Worm (Caenorhabditis elegans) whole organism, L2 larva: ENCODE data around the gene rmd-2.

ENCODE experiments used
- C34F6.9 ChIP-seq: fragments of 150-350 bp; optimal IDR thresholded peaks from 2 replicates; lab custom pipeline; 2014; ENCODE audit warnings: missing biosample characterization, missing genetic modification characterization
- F13H6.1 ChIP-seq: sonication (generic microtip); optimal IDR thresholded peaks from 2 replicates; lab custom pipeline; 2016; ENCODE audit warnings: missing genetic modification characterization, missing compliant biosample characterization
- R02D3.7 ChIP-seq: fragments of 150-350 bp; optimal IDR thresholded peaks from 2 replicates; lab custom pipeline; 2014; ENCODE audit warnings: missing biosample characterization, missing genetic modification characterization
- Y55F3AM.14 ChIP-seq: fragments of 200-800 bp; sonication (Bioruptor generic); optimal IDR thresholded peaks from 2 replicates; lab custom pipeline; 2018; ENCODE audit warnings: mild to moderate bottlenecking, missing genetic modification characterization, missing compliant biosample characterization
- ZK546.5 ChIP-seq: sonication (generic microtip); optimal IDR thresholded peaks from 2 replicates; lab custom pipeline; 2017; ENCODE audit warnings: missing biosample characterization, missing genetic modification characterization
- alr-1 ChIP-seq: fragments of 150-350 bp; optimal IDR thresholded peaks from 2 replicates; lab custom pipeline; 2014; ENCODE audit warnings: missing biosample characterization, missing genetic modification characterization
- aly-2 ChIP-seq: fragments of 150-350 bp; optimal IDR thresholded peaks from 2 replicates; lab custom pipeline; 2014; ENCODE audit warnings: missing biosample characterization, missing genetic modification characterization
- ama-1 ChIP-seq: fragments of 150-350 bp; optimal IDR thresholded peaks from 2 replicates; lab custom pipeline; 2018; ENCODE audit warnings: inconsistent platforms
- blmp-1 ChIP-seq: sonication (generic microtip); optimal IDR thresholded peaks from 2 replicates; lab custom pipeline; 2017; ENCODE audit warnings: missing genetic modification characterization, mild to moderate bottlenecking, missing compliant biosample characterization, antibody characterized with exemption, moderate library complexity; ENCODE audit not compliant: insufficient read depth
- ceh-16 ChIP-seq: fragments of 150-350 bp; optimal IDR thresholded peaks from 2 replicates; lab custom pipeline; 2014; ENCODE audit warnings: missing biosample characterization, missing genetic modification characterization
- ceh-82 ChIP-seq: fragments of 150-350 bp; optimal IDR thresholded peaks from 2 replicates; lab custom pipeline; 2014; ENCODE audit warnings: missing biosample characterization, missing genetic modification characterization
- crh-2 ChIP-seq: sonication (generic microtip); optimal IDR thresholded peaks from 2 replicates; lab custom pipeline; 2017; ENCODE audit warnings: missing biosample characterization, missing genetic modification characterization
- egl-27 ChIP-seq: sonication (generic microtip); optimal IDR thresholded peaks from 3 replicates; lab custom pipeline; 2017; ENCODE audit warnings: missing biosample characterization, missing genetic modification reagents, missing genetic modification characterization
- elt-1 ChIP-seq: fragments of 150-350 bp; optimal IDR thresholded peaks from 2 replicates; lab custom pipeline; 2014; ENCODE audit warnings: missing biosample characterization, missing genetic modification characterization
- elt-3 ChIP-seq: sonication (generic microtip); optimal IDR thresholded peaks from 2 replicates; lab custom pipeline; 2017; ENCODE audit warnings: missing biosample characterization, missing genetic modification characterization
- fos-1 ChIP-seq: fragments of 150-350 bp; optimal IDR thresholded peaks from 2 replicates; lab custom pipeline; 2014; ENCODE audit warnings: missing biosample characterization, missing genetic modification characterization
- gmeb-1 ChIP-seq: fragments of 150-350 bp; optimal IDR thresholded peaks from 2 replicates; lab custom pipeline; 2014; ENCODE audit warnings: missing biosample characterization, missing genetic modification characterization
- lin-11 ChIP-seq: fragments of 150-350 bp; sonication (generic microtip); optimal IDR thresholded peaks from 2 replicates; lab custom pipeline; 2014; ENCODE audit warnings: missing biosample characterization, missing genetic modification characterization, inconsistent platforms, mixed read lengths
- lin-13 ChIP-seq: fragments of 150-350 bp; optimal IDR thresholded peaks from 2 replicates; lab custom pipeline; 2014; ENCODE audit warnings: missing biosample characterization, missing genetic modification reagents, missing genetic modification characterization
- lin-39 ChIP-seq: fragments of 150-350 bp; optimal IDR thresholded peaks from 2 replicates; lab custom pipeline; 2014; ENCODE audit warnings: missing biosample characterization, missing genetic modification reagents, missing genetic modification characterization
- lsy-2 ChIP-seq, 2 experiments: fragments of 150-350 bp in 1 of 2; sonication (generic microtip) in 1 of 2; optimal IDR thresholded peaks; 2 replicates each; lab custom pipeline; 2014 to 2017; ENCODE audit warnings: missing biosample characterization in 2 of 2, missing genetic modification characterization in 2 of 2
- mab-5 ChIP-seq: fragments of 150-350 bp; optimal IDR thresholded peaks from 2 replicates; lab custom pipeline; 2014; ENCODE audit warnings: missing biosample characterization, missing genetic modification characterization
- mdl-1 ChIP-seq, 2 experiments: fragments of 150-350 bp in 1 of 2; sonication (generic microtip) in 1 of 2; optimal IDR thresholded peaks; 2 replicates each; lab custom pipeline; 2017; ENCODE audit warnings: missing biosample characterization in 2 of 2, missing genetic modification characterization in 2 of 2
- nhr-10 ChIP-seq: sonication (generic microtip); optimal IDR thresholded peaks from 2 replicates; lab custom pipeline; 2017; ENCODE audit warnings: missing biosample characterization, missing genetic modification characterization
- nhr-11 ChIP-seq: fragments of 150-350 bp; optimal IDR thresholded peaks from 2 replicates; lab custom pipeline; 2014; ENCODE audit warnings: missing biosample characterization, missing genetic modification characterization
- nhr-12 ChIP-seq: fragments of 150-350 bp; optimal IDR thresholded peaks from 2 replicates; lab custom pipeline; 2014; ENCODE audit warnings: missing biosample characterization, missing genetic modification characterization
- nhr-129 ChIP-seq: fragments of 150-350 bp; optimal IDR thresholded peaks from 2 replicates; lab custom pipeline; 2014; ENCODE audit warnings: missing biosample characterization, missing genetic modification characterization
- nhr-21 ChIP-seq: fragments of 150-350 bp; optimal IDR thresholded peaks from 2 replicates; lab custom pipeline; 2014; ENCODE audit warnings: missing biosample characterization, missing genetic modification characterization
- nhr-237 ChIP-seq: fragments of 150-350 bp; optimal IDR thresholded peaks from 2 replicates; lab custom pipeline; 2014; ENCODE audit warnings: missing biosample characterization, missing genetic modification characterization
- nhr-25 ChIP-seq: fragments of 150-350 bp; sonication (generic microtip); optimal IDR thresholded peaks from 3 replicates; lab custom pipeline; 2014; ENCODE audit warnings: missing biosample characterization, missing genetic modification characterization
- nhr-6 ChIP-seq: fragments of 150-350 bp; optimal IDR thresholded peaks from 2 replicates; lab custom pipeline; 2014; ENCODE audit warnings: missing biosample characterization, missing genetic modification characterization
- nhr-77 ChIP-seq: fragments of 150-350 bp; optimal IDR thresholded peaks from 2 replicates; lab custom pipeline; 2014; ENCODE audit warnings: missing biosample characterization, missing genetic modification characterization
- peb-1 ChIP-seq: fragments of 150-350 bp; optimal IDR thresholded peaks from 2 replicates; lab custom pipeline; 2014; ENCODE audit warnings: missing biosample characterization, missing genetic modification characterization
- sem-4 ChIP-seq: fragments of 150-350 bp; optimal IDR thresholded peaks from 2 replicates; lab custom pipeline; 2014; ENCODE audit warnings: missing biosample characterization, missing genetic modification reagents, missing genetic modification characterization
- skn-1 ChIP-seq: sonication (generic microtip); optimal IDR thresholded peaks from 2 replicates; lab custom pipeline; 2017; ENCODE audit warnings: missing biosample characterization, missing genetic modification characterization
- sma-3 ChIP-seq: sonication (generic microtip); optimal IDR thresholded peaks from 2 replicates; lab custom pipeline; 2016; ENCODE audit warnings: missing genetic modification reagents, missing genetic modification characterization, missing compliant biosample characterization
- sma-9 ChIP-seq, 2 experiments: fragments of 150-350 bp in 1 of 2; sonication (generic microtip) in 1 of 2; optimal IDR thresholded peaks; 2 replicates each; lab custom pipeline; 2014 to 2016; ENCODE audit warnings: missing genetic modification characterization in 2 of 2, mild to moderate bottlenecking in 1 of 2, missing biosample characterization in 1 of 2, missing compliant biosample characterization in 1 of 2, missing genetic modification reagents in 1 of 2, moderate library complexity in 1 of 2
- snpc-4 ChIP-seq: fragments of 150-350 bp; optimal IDR thresholded peaks from 2 replicates; lab custom pipeline; 2014; ENCODE audit warnings: missing biosample characterization, missing genetic modification characterization
- unc-39 ChIP-seq: fragments of 150-350 bp; optimal IDR thresholded peaks from 2 replicates; lab custom pipeline; 2014; ENCODE audit warnings: missing biosample characterization, missing genetic modification characterization
- unc-55 ChIP-seq: fragments of 150-350 bp; sonication (generic microtip); optimal IDR thresholded peaks from 3 replicates; lab custom pipeline; 2014; ENCODE audit warnings: missing biosample characterization, missing genetic modification reagents, missing genetic modification characterization
- unc-62 ChIP-seq: fragments of 150-350 bp; optimal IDR thresholded peaks from 2 replicates; lab custom pipeline; 2014; ENCODE audit warnings: missing biosample characterization, missing genetic modification reagents, missing genetic modification characterization
- zag-1 ChIP-seq: fragments of 150-350 bp; optimal IDR thresholded peaks from 2 replicates; lab custom pipeline; 2014; ENCODE audit warnings: missing biosample characterization, missing genetic modification characterization
- ztf-1 ChIP-seq: fragments of 200-800 bp; sonication (Bioruptor generic); conservative IDR thresholded peaks from 2 replicates; pipeline ENCODE4 v1.3.6; 2022; ENCODE audit warnings: missing genetic modification characterization, missing compliant biosample characterization
- ztf-11 ChIP-seq: sonication (generic microtip); optimal IDR thresholded peaks from 2 replicates; lab custom pipeline; 2017; ENCODE audit warnings: missing biosample characterization, missing genetic modification characterization
- ztf-4 ChIP-seq: fragments of 150-350 bp; optimal IDR thresholded peaks from 2 replicates; lab custom pipeline; 2014; ENCODE audit warnings: missing biosample characterization, missing genetic modification characterization

Gene rmd-2

ce11 chrV:9970119-9970518 lies 16.0 kb downstream of the rmd-2 start:
- TF ChIP-seq nhr-11 (tag; lab: Kevin White, UChicago) (peak; percentile 38), egl-27 (tag; lab: Kevin White, UChicago) (peak; percentile 40), unc-55 (peak; percentile 83), ztf-4 (tag; lab: Kevin White, UChicago) (peak; percentile 40), lin-39 (no peak), crh-2 (tag; lab: Kevin White, UChicago) (peak; percentile 61), Y55F3AM.14 (GFP tag; lab: Kevin White, UChicago) (peak; percentile 53), lin-13 (GFP tag; lab: Kevin White, UChicago) (peak; percentile 72), nhr-77 (tag; lab: Kevin White, UChicago) (no peak), skn-1 (no peak), fos-1 (tag; lab: Kevin White, UChicago) (peak; percentile 32), peb-1 (tag; lab: Kevin White, UChicago) (no peak), lin-11 (tag; lab: Kevin White, UChicago) (peak; percentile 34), sma-9 (GFP tag; optimal IDR thresholded peaks at IDR 0.05; lab: Kevin White, UChicago) (peak; percentile 80), sma-9 (tag; optimal IDR thresholded peaks at IDR 0.05; lab: Kevin White, UChicago) (no peak), alr-1 (tag; lab: Kevin White, UChicago) (no peak), gmeb-1 (no peak), nhr-237 (tag; lab: Kevin White, UChicago) (no peak), ama-1 (lab: Kevin White, UChicago) (no peak), mab-5 (tag; lab: Kevin White, UChicago) (peak; percentile 75), ZK546.5 (no peak), C34F6.9 (tag; lab: Kevin White, UChicago) (peak; percentile 41), elt-3 (no peak), nhr-10 (tag; lab: Kevin White, UChicago) (no peak), sma-3 (GFP tag; lab: Kevin White, UChicago) (peak; percentile 51), ceh-82 (tag; lab: Kevin White, UChicago) (no peak), unc-62 (no peak), ztf-1 (no peak), zag-1 (tag; lab: Kevin White, UChicago) (peak; percentile 52), F13H6.1 (peak; percentile 77), aly-2 (no peak), unc-39 (tag; lab: Kevin White, UChicago) (no peak), nhr-129 (tag; lab: Kevin White, UChicago) (peak; percentile 81), nhr-12 (tag; lab: Kevin White, UChicago) (no peak), nhr-6 (tag; lab: Kevin White, UChicago) (peak; percentile 28), nhr-21 (tag; lab: Kevin White, UChicago) (peak; percentile 25), blmp-1 (tag; lab: Kevin White, UChicago) (no peak), elt-1 (no peak), mdl-1 (tag; optimal IDR thresholded peaks at IDR 0.05; lab: Kevin White, UChicago) (peak in 1 of 2 experiments; percentile 10), nhr-25 (tag; lab: Kevin White, UChicago) (no peak), sem-4 (tag; lab: Kevin White, UChicago) (peak; percentile 6), ztf-11 (tag; lab: Kevin White, UChicago) (peak; percentile 24), ceh-16 (tag; lab: Kevin White, UChicago) (peak; percentile 12), snpc-4 (tag; lab: Kevin White, UChicago) (peak; percentile 30), R02D3.7 (tag; lab: Kevin White, UChicago) (no peak), lsy-2 (tag; optimal IDR thresholded peaks at IDR 0.05; lab: Kevin White, UChicago) (peak; percentile 55 to 58)

ce11 chrV:9965891-9966290 lies 20.2 kb downstream of the rmd-2 start:
- TF ChIP-seq lin-11 (tag; lab: Kevin White, UChicago) (no peak), aly-2 (no peak), unc-39 (tag; lab: Kevin White, UChicago) (no peak), unc-62 (no peak), ama-1 (lab: Kevin White, UChicago) (no peak), ceh-16 (tag; lab: Kevin White, UChicago) (no peak), nhr-6 (tag; lab: Kevin White, UChicago) (no peak)
- TF ChIP-seq, all 48 proteins: peak for 0
